Worm (Caenorhabditis elegans) whole organism, L1 larva: ENCODE data around the gene cyp-13A11.

Experiments used
- C04F5.9 ChIP-seq: sonication (generic microtip); optimal IDR thresholded peaks from 2 replicates; lab custom pipeline; 2016; ENCODE audit warnings: missing genetic modification characterization, missing compliant biosample characterization
- C16A3.4 ChIP-seq: fragments of 150-350 bp; optimal IDR thresholded peaks from 2 replicates; lab custom pipeline; 2014; ENCODE audit warnings: missing biosample characterization, missing genetic modification characterization
- C34B4.2 ChIP-seq: sonication (generic microtip); optimal IDR thresholded peaks from 2 replicates; lab custom pipeline; 2017; ENCODE audit warnings: mild to moderate bottlenecking, missing genetic modification characterization, missing compliant biosample characterization
- F16B12.6 ChIP-seq: fragments of 150-350 bp; optimal IDR thresholded peaks from 2 replicates; lab custom pipeline; 2014; ENCODE audit warnings: missing biosample characterization, missing genetic modification characterization
- Y116A8C.19 ChIP-seq: sonication (generic microtip); optimal IDR thresholded peaks from 2 replicates; lab custom pipeline; 2016; ENCODE audit warnings: missing compliant biosample characterization, missing genetic modification characterization, borderline replicate concordance
- alr-1 ChIP-seq: fragments of 200-800 bp; sonication (Bioruptor generic); optimal IDR thresholded peaks from 2 replicates; lab custom pipeline; 2018; ENCODE audit warnings: borderline replicate concordance, mild to moderate bottlenecking, missing genetic modification characterization, missing compliant biosample characterization
- aly-2 ChIP-seq: fragments of 150-350 bp; optimal IDR thresholded peaks from 2 replicates; lab custom pipeline; 2014; ENCODE audit warnings: missing biosample characterization, missing genetic modification characterization
- ama-1 ChIP-seq: fragments of 150-350 bp; optimal IDR thresholded peaks from 2 replicates; lab custom pipeline; 2014
- blmp-1 ChIP-seq: fragments of 150-350 bp; optimal IDR thresholded peaks from 2 replicates; lab custom pipeline; 2014; ENCODE audit warnings: missing biosample characterization, missing genetic modification characterization
- ceh-63 ChIP-seq: fragments of 200-800 bp; sonication (Bioruptor generic); optimal IDR thresholded peaks from 2 replicates; lab custom pipeline; 2018; ENCODE audit warnings: mild to moderate bottlenecking, missing genetic modification characterization, missing compliant biosample characterization
- ceh-8 ChIP-seq: fragments of 200-800 bp; sonication (Bioruptor generic); optimal IDR thresholded peaks from 2 replicates; lab custom pipeline; 2018; ENCODE audit warnings: mild to moderate bottlenecking, missing genetic modification characterization, moderate library complexity, missing compliant biosample characterization
- ceh-82 ChIP-seq, 3 experiments: fragments of 150-350 bp in 1 of 3; sonication (generic microtip) in 2 of 3; optimal IDR thresholded peaks; 2 replicates each; lab custom pipeline; 2014 to 2017; ENCODE audit warnings: missing biosample characterization in 3 of 3, missing genetic modification characterization in 3 of 3
- ceh-88 ChIP-seq: fragments of 200-800 bp; sonication (Bioruptor generic); IDR thresholded peaks from 2 replicates; pipeline ENCODE4 v1.3.6; 2022; ENCODE audit warnings: missing genetic modification characterization, missing compliant biosample characterization
- ceh-90 ChIP-seq: sonication (generic microtip); optimal IDR thresholded peaks from 2 replicates; lab custom pipeline; 2016; ENCODE audit warnings: missing genetic modification characterization, missing compliant biosample characterization
- ces-1 ChIP-seq: fragments of 150-350 bp; optimal IDR thresholded peaks from 2 replicates; lab custom pipeline; 2014; ENCODE audit warnings: missing biosample characterization, missing genetic modification reagents, missing genetic modification characterization
- efl-1 ChIP-seq, 4 experiments: fragments of 150-350 bp; optimal IDR thresholded peaks in 3 of 4; peaks in 1 of 4; 1 replicate in 1 of 4; 2 replicates in 3 of 4; lab custom pipeline; 2014; ENCODE audit warnings: missing biosample characterization in 2 of 4, missing genetic modification characterization in 2 of 4, missing genetic modification reagents in 2 of 4
- egl-13 ChIP-seq: sonication (generic microtip); optimal IDR thresholded peaks from 2 replicates; lab custom pipeline; 2016; ENCODE audit warnings: missing genotype, missing genetic modification reagents, missing genetic modification characterization, missing compliant biosample characterization
- ets-5 ChIP-seq: fragments of 200-800 bp; sonication (Bioruptor generic); IDR thresholded peaks from 2 replicates; pipeline ENCODE4 v1.3.6; 2022; ENCODE audit warnings: missing genetic modification characterization, missing compliant biosample characterization
- fkh-4 ChIP-seq: sonication (generic microtip); optimal IDR thresholded peaks from 2 replicates; lab custom pipeline; 2016; ENCODE audit warnings: missing compliant biosample characterization, missing genetic modification characterization, borderline replicate concordance
- fkh-8 ChIP-seq: sonication (generic microtip); optimal IDR thresholded peaks from 2 replicates; lab custom pipeline; 2016; ENCODE audit warnings: mild to moderate bottlenecking, missing genetic modification characterization, missing compliant biosample characterization
- fos-1 ChIP-seq: fragments of 150-350 bp; optimal IDR thresholded peaks from 2 replicates; lab custom pipeline; 2014; ENCODE audit warnings: missing biosample characterization, missing genetic modification characterization
- hlh-4 ChIP-seq: sonication (generic microtip); optimal IDR thresholded peaks from 2 replicates; lab custom pipeline; 2016; ENCODE audit warnings: mild to moderate bottlenecking, missing genetic modification characterization, missing compliant biosample characterization
- irx-1 ChIP-seq: sonication (generic microtip); optimal IDR thresholded peaks from 2 replicates; lab custom pipeline; 2016; ENCODE audit warnings: missing genetic modification characterization, missing compliant biosample characterization
- jun-1 ChIP-seq: fragments of 150-350 bp; optimal IDR thresholded peaks from 2 replicates; lab custom pipeline; 2014; ENCODE audit warnings: missing biosample characterization, missing genetic modification reagents, missing genetic modification characterization
- lin-13 ChIP-seq: fragments of 150-350 bp; optimal IDR thresholded peaks from 2 replicates; lab custom pipeline; 2014; ENCODE audit warnings: missing biosample characterization, missing genetic modification reagents, missing genetic modification characterization
- lin-14 ChIP-seq: fragments of 200-800 bp; sonication (Bioruptor generic); optimal IDR thresholded peaks from 2 replicates; lab custom pipeline; 2018; ENCODE audit warnings: mild to moderate bottlenecking, missing genetic modification characterization, moderate library complexity, missing compliant biosample characterization
- lin-39 ChIP-seq: fragments of 150-350 bp; optimal IDR thresholded peaks from 2 replicates; lab custom pipeline; 2014; ENCODE audit warnings: missing biosample characterization, missing genetic modification reagents, missing genetic modification characterization
- mab-9 ChIP-seq: fragments of 200-800 bp; sonication (Bioruptor generic); IDR thresholded peaks from 2 replicates; pipeline ENCODE4 v1.3.6; 2022; ENCODE audit warnings: missing genetic modification reagents, missing genetic modification characterization, missing compliant biosample characterization
- mef-2 ChIP-seq: fragments of 150-350 bp; optimal IDR thresholded peaks from 2 replicates; lab custom pipeline; 2014; ENCODE audit warnings: missing biosample characterization, missing genetic modification characterization
- nhr-12 ChIP-seq: sonication (generic microtip); optimal IDR thresholded peaks from 2 replicates; lab custom pipeline; 2017; ENCODE audit warnings: missing biosample characterization, missing genetic modification characterization
- nhr-28 ChIP-seq: fragments of 150-350 bp; optimal IDR thresholded peaks from 2 replicates; lab custom pipeline; 2014; ENCODE audit warnings: missing biosample characterization, missing genetic modification characterization
- nhr-47 ChIP-seq: sonication (generic microtip); optimal IDR thresholded peaks from 2 replicates; lab custom pipeline; 2016; ENCODE audit warnings: mild to moderate bottlenecking, missing genetic modification characterization, moderate library complexity, missing compliant biosample characterization
- nhr-71 ChIP-seq: sonication (generic microtip); optimal IDR thresholded peaks from 2 replicates; lab custom pipeline; 2016; ENCODE audit warnings: mild to moderate bottlenecking, missing genetic modification characterization, moderate library complexity, missing compliant biosample characterization
- nhr-77 ChIP-seq: fragments of 150-350 bp; optimal IDR thresholded peaks from 2 replicates; lab custom pipeline; 2014; ENCODE audit warnings: missing biosample characterization, missing genetic modification characterization
- nhr-84 ChIP-seq: sonication (generic microtip); optimal IDR thresholded peaks from 2 replicates; lab custom pipeline; 2017; ENCODE audit warnings: missing biosample characterization, missing genetic modification characterization
- pag-3 ChIP-seq: sonication (generic microtip); optimal IDR thresholded peaks from 2 replicates; lab custom pipeline; 2017; ENCODE audit warnings: missing genetic modification characterization, mild to moderate bottlenecking, missing compliant biosample characterization, antibody characterized with exemption, borderline replicate concordance; ENCODE audit not compliant: insufficient read depth
- pax-3 ChIP-seq: fragments of 200-800 bp; sonication (Bioruptor generic); optimal IDR thresholded peaks from 2 replicates; lab custom pipeline; 2018; ENCODE audit warnings: mild to moderate bottlenecking, missing genetic modification characterization, moderate library complexity, missing compliant biosample characterization
- rnt-1 ChIP-seq: sonication (generic microtip); optimal IDR thresholded peaks from 2 replicates; lab custom pipeline; 2016; ENCODE audit warnings: mild to moderate bottlenecking, missing genetic modification characterization, moderate library complexity, missing compliant biosample characterization
- skn-1 ChIP-seq: fragments of 150-350 bp; optimal IDR thresholded peaks from 2 replicates; lab custom pipeline; 2014; ENCODE audit warnings: missing biosample characterization, missing genetic modification characterization
- snu-23 ChIP-seq: sonication (generic microtip); optimal IDR thresholded peaks from 2 replicates; lab custom pipeline; 2016; ENCODE audit warnings: missing genetic modification characterization, missing compliant biosample characterization
- sox-4 ChIP-seq: sonication (generic microtip); optimal IDR thresholded peaks from 2 replicates; lab custom pipeline; 2016; ENCODE audit warnings: missing genetic modification characterization, missing compliant biosample characterization
- sup-37 ChIP-seq: fragments of 200-800 bp; sonication (Bioruptor generic); optimal IDR thresholded peaks from 2 replicates; lab custom pipeline; 2018; ENCODE audit warnings: mild to moderate bottlenecking, missing genetic modification characterization, missing compliant biosample characterization
- swsn-7 ChIP-seq: sonication (generic microtip); optimal IDR thresholded peaks from 2 replicates; lab custom pipeline; 2016; ENCODE audit warnings: missing genetic modification characterization, missing compliant biosample characterization
- tlp-1 ChIP-seq: fragments of 150-350 bp; optimal IDR thresholded peaks from 2 replicates; lab custom pipeline; 2014; ENCODE audit warnings: missing biosample characterization, missing genetic modification characterization
- unc-130 ChIP-seq: fragments of 150-350 bp; optimal IDR thresholded peaks from 2 replicates; lab custom pipeline; 2017; ENCODE audit warnings: missing biosample characterization, missing genetic modification characterization, inconsistent platforms
- unc-30 ChIP-seq: sonication (generic microtip); optimal IDR thresholded peaks from 2 replicates; lab custom pipeline; 2017; ENCODE audit warnings: missing biosample characterization, missing genetic modification characterization
- unc-62 ChIP-seq: fragments of 150-350 bp; optimal IDR thresholded peaks from 2 replicates; lab custom pipeline; 2014; ENCODE audit warnings: missing biosample characterization, missing genetic modification reagents, missing genetic modification characterization
- unc-86 ChIP-seq: sonication (generic microtip); optimal IDR thresholded peaks from 2 replicates; lab custom pipeline; 2016; ENCODE audit warnings: missing genetic modification characterization, missing compliant biosample characterization
- vab-15 ChIP-seq: sonication (generic microtip); optimal IDR thresholded peaks from 2 replicates; lab custom pipeline; 2017; ENCODE audit warnings: missing genotype, mild to moderate bottlenecking, missing genetic modification characterization, missing compliant biosample characterization
- zip-4 ChIP-seq: fragments of 200-800 bp; sonication (Bioruptor generic); optimal IDR thresholded peaks from 2 replicates; lab custom pipeline; 2018; ENCODE audit warnings: mild to moderate bottlenecking, missing genetic modification characterization, moderate library complexity, missing compliant biosample characterization

cyp-13A11 gene

ce11 chrIII:13062414-13062965 is 41.7 kb downstream of the cyp-13A11 start (continued):
- TF ChIP-seq skn-1 (tag; lab: Kevin White, UChicago) (peak; percentile 79), ets-5 (no peak), mef-2 (peak; percentile 91), nhr-84 (tag; lab: Kevin White, UChicago) (no peak), Y116A8C.19 (tag; lab: Kevin White, UChicago) (no peak), nhr-77 (tag; lab: Kevin White, UChicago) (peak; percentile 96), swsn-7 (tag; lab: Kevin White, UChicago) (peak; percentile 97), C34B4.2 (tag; lab: Kevin White, UChicago) (no peak), unc-62 (GFP tag; lab: Kevin White, UChicago) (peak; percentile 66), unc-86 (tag; lab: Kevin White, UChicago) (peak; percentile 94), ceh-88 (GFP tag; lab: Robert Waterston, UW) (peak; percentile 81; the same call in 1 of the 2 replicates), C04F5.9 (peak; percentile 71), tlp-1 (tag; lab: Kevin White, UChicago) (no peak), ceh-63 (GFP tag; lab: Kevin White, UChicago) (no peak), aly-2 (tag; lab: Kevin White, UChicago) (peak; percentile 75), nhr-47 (tag; lab: Kevin White, UChicago) (peak; percentile 92), lin-39 (tag; lab: Kevin White, UChicago) (peak; percentile 33), ceh-8 (GFP tag; lab: Kevin White, UChicago) (peak; percentile 74), nhr-71 (tag; lab: Kevin White, UChicago) (peak; percentile 98), alr-1 (tag; lab: Kevin White, UChicago) (no peak), fos-1 (tag; lab: Kevin White, UChicago) (peak; percentile 83), ama-1 (lab: Kevin White, UChicago) (peak; percentile 89), lin-13 (peak; percentile 85), nhr-12 (tag; lab: Kevin White, UChicago) (no peak), pag-3 (tag; lab: Kevin White, UChicago) (peak; percentile 48), snu-23 (GFP tag; lab: Kevin White, UChicago) (peak; percentile 98), zip-4 (GFP tag; lab: Kevin White, UChicago) (peak; percentile 79), sox-4 (tag; lab: Kevin White, UChicago) (peak; percentile 88), pax-3 (tag; lab: Kevin White, UChicago) (peak; percentile 88), unc-30 (no peak), jun-1 (tag; lab: Kevin White, UChicago) (peak; percentile 91), sup-37 (peak; percentile 66), ceh-82 (tag; optimal IDR thresholded peaks at IDR 0.05; lab: Kevin White, UChicago) (peak; percentile 88 to 96 (median 93))

- TF ChIP-seq efl-1 (optimal IDR thresholded peaks at IDR 0.05; lab: Kevin White, UChicago) (no peak), efl-1 (GFP tag; optimal IDR thresholded peaks at IDR 0.05 in 1 of 2; lab: Kevin White, UChicago) (peak in 1 of 2 experiments; percentile 93), hlh-4 (tag; lab: Kevin White, UChicago) (no peak), ama-1 (lab: Kevin White, UChicago) (no peak), ceh-90 (tag; lab: Kevin White, UChicago) (no peak), rnt-1 (tag; lab: Kevin White, UChicago) (peak; percentile 60), skn-1 (tag; lab: Kevin White, UChicago) (peak; percentile 8), ets-5 (no peak), C34B4.2 (tag; lab: Kevin White, UChicago) (no peak), lin-14 (GFP tag; lab: Kevin White, UChicago) (no peak), nhr-77 (tag; lab: Kevin White, UChicago) (no peak), vab-15 (tag; lab: Kevin White, UChicago) (peak; percentile 38), blmp-1 (tag; lab: Kevin White, UChicago) (no peak), Y116A8C.19 (tag; lab: Kevin White, UChicago) (no peak), ces-1 (GFP tag; lab: Kevin White, UChicago) (no peak), C04F5.9 (no peak), nhr-28 (tag; lab: Kevin White, UChicago) (no peak), unc-130 (tag; lab: Kevin White, UChicago) (peak; percentile 15), C16A3.4 (tag; lab: Kevin White, UChicago) (no peak), F16B12.6 (tag; lab: Kevin White, UChicago) (no peak), fkh-4 (tag; lab: Kevin White, UChicago) (no peak), pag-3 (tag; lab: Kevin White, UChicago) (no peak), fkh-8 (tag; lab: Kevin White, UChicago) (no peak), aly-2 (tag; lab: Kevin White, UChicago) (no peak), mab-9 (no peak), irx-1 (tag; lab: Kevin White, UChicago) (no peak), fos-1 (tag; lab: Kevin White, UChicago) (no peak), egl-13 (no peak)
Measured at ce11 chrIII:13062989-13063388, 42.2 kb downstream of the cyp-13A11 start.
